Worm (Caenorhabditis elegans): Measurements from ENCODE around the gene Y14H12B.2.
A peak's percentile ranks its signal among the peaks of the same experiment; 100 is the strongest.

Gene Y14H12B.2

DNA sequence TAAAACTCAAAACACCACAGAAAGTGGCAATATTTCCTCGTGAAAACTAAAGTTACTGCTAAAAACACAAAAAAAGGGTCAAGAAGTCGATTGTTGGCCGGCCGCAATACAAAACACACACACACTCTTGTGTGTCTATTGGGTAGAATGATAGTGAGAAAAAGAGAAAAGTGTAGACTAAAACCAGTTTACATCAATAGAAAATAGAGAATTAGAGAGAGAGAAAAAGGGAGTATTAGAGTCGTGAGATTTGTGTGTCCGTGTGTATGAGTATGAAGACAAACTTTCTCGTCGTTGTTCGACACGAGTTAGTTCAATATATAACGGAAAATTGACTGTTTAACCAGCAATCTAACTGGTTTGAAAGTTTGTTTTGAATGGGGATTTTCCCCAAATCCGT lies 4.1 kb downstream of the Y14H12B.2 start:
- TF ChIP-seq hlh-11 (tag; optimal IDR thresholded peaks at IDR 0.05) (peak; percentile 23), lim-7 (GFP tag; IDR thresholded peaks at IDR 0.05) (no peak), ces-1 (GFP tag; optimal IDR thresholded peaks at IDR 0.05) (no peak), dmd-6 (GFP tag; IDR thresholded peaks at IDR 0.05) (peak; percentile 10; the same call in 1 of the 2 replicates), F26F4.8 (GFP tag; conservative IDR thresholded peaks at IDR 0.05) (no peak), ama-1 (optimal IDR thresholded peaks at IDR 0.05) (no peak), lin-39 (tag; optimal IDR thresholded peaks at IDR 0.05) (no peak), mep-1 (tag; optimal IDR thresholded peaks at IDR 0.05) (peak; percentile 39), php-3 (GFP tag; IDR thresholded peaks at IDR 0.05) (no peak), zfp-2 (tag; optimal IDR thresholded peaks at IDR 0.05) (no peak), nhr-76 (tag; optimal IDR thresholded peaks at IDR 0.05) (no peak), nhr-48 (tag; optimal IDR thresholded peaks at IDR 0.05) (no peak), rbr-2 (tag; optimal IDR thresholded peaks at IDR 0.05) (no peak), nhr-111 (GFP tag; optimal IDR thresholded peaks at IDR 0.05) (no peak), jun-1 (tag; optimal IDR thresholded peaks at IDR 0.05) (no peak), nhr-77 (tag; optimal IDR thresholded peaks at IDR 0.05) (peak; percentile 2), ceh-20 (GFP tag; IDR thresholded peaks at IDR 0.05) (no peak), ceh-62 (tag; optimal IDR thresholded peaks at IDR 0.05) (no peak), ZK337.2 (GFP tag; IDR thresholded peaks at IDR 0.05) (no peak), nhr-10 (tag; optimal IDR thresholded peaks at IDR 0.05) (no peak), R02D3.7 (tag; optimal IDR thresholded peaks at IDR 0.05) (no peak), lsy-2 (tag; optimal IDR thresholded peaks at IDR 0.05) (peak in 1 of 2 experiments; percentile 32), nhr-28 (tag; optimal IDR thresholded peaks at IDR 0.05) (peak; percentile 98), nhr-6 (tag; optimal IDR thresholded peaks at IDR 0.05) (peak; percentile 17), mes-2 (tag; optimal IDR thresholded peaks at IDR 0.05; ENCODE audit: poor library complexity, severe bottlenecking) (peak; percentile 3), egl-43 (GFP tag; IDR thresholded peaks at IDR 0.05) (no peak), snpc-1.2 (GFP tag; IDR thresholded peaks at IDR 0.05) (no peak), ztf-11 (tag; optimal IDR thresholded peaks at IDR 0.05) (no peak), aly-2 (tag; optimal IDR thresholded peaks at IDR 0.05) (no peak), D1046.2 (GFP tag; IDR thresholded peaks at IDR 0.05) (no peak), dve-1 (tag; optimal IDR thresholded peaks at IDR 0.05; ENCODE audit: insufficient read depth) (peak; percentile 25), hmg-1.1 (GFP tag; IDR thresholded peaks at IDR 0.05) (no peak), zip-11 (GFP tag; IDR thresholded peaks at IDR 0.05) (no peak), unc-62 (GFP tag; optimal IDR thresholded peaks at IDR 0.05 in 1 of 2) (peak in 1 of 2 experiments; percentile 94), unc-62 (tag; optimal IDR thresholded peaks at IDR 0.05) (no peak), pqm-1 (tag; optimal IDR thresholded peaks at IDR 0.05) (no peak), tra-1 (GFP tag; IDR thresholded peaks at IDR 0.05) (no peak), zag-1 (tag; optimal IDR thresholded peaks at IDR 0.05) (no peak), daf-16 (GFP tag; optimal IDR thresholded peaks at IDR 0.05) (no peak), daf-16 (tag; optimal IDR thresholded peaks at IDR 0.05) (peak; percentile 25), nhr-237 (tag; optimal IDR thresholded peaks at IDR 0.05) (no peak), hlh-30 (tag; optimal IDR thresholded peaks at IDR 0.05; ENCODE audit: insufficient read depth) (peak; percentile 38), nhr-11 (tag; optimal IDR thresholded peaks at IDR 0.05) (peak; percentile 11), ZK546.5 (tag; optimal IDR thresholded peaks at IDR 0.05) (no peak), dpl-1 (GFP tag; optimal IDR thresholded peaks at IDR 0.05) (no peak), duxl-1 (tag; optimal IDR thresholded peaks at IDR 0.05; ENCODE audit: poor library complexity) (no peak), set-16 (GFP tag; IDR thresholded peaks at IDR 0.05) (no peak), lin-38 (GFP tag; IDR thresholded peaks at IDR 0.05) (no peak)
